Worm (Caenorhabditis elegans) whole organism, mixed stage, embryonic: ENCODE measurements around the gene lin-23.
A peak's percentile ranks its signal among the peaks of the same experiment; 100 is the strongest.

ENCODE experiments used
- M03D4.4 ChIP-seq: sonication (generic microtip); optimal IDR thresholded peaks from 2 replicates; lab custom pipeline; 2017; ENCODE audit warnings: mild to moderate bottlenecking, missing genetic modification characterization, missing compliant biosample characterization
- bed-3 ChIP-seq: fragments of 200-800 bp; sonication (Bioruptor generic); optimal IDR thresholded peaks from 3 replicates; lab custom pipeline; 2018; ENCODE audit warnings: mild to moderate bottlenecking, missing genetic modification characterization, moderate library complexity, missing compliant biosample characterization
- blmp-1 ChIP-seq: fragments of 150-350 bp; optimal IDR thresholded peaks from 2 replicates; lab custom pipeline; 2014; ENCODE audit warnings: missing biosample characterization, missing genetic modification characterization
- ceh-39 ChIP-seq: fragments of 150-350 bp; optimal IDR thresholded peaks from 2 replicates; lab custom pipeline; 2014; ENCODE audit warnings: missing biosample characterization, missing genetic modification characterization
- ceh-43 ChIP-seq: fragments of 200-800 bp; sonication (Bioruptor generic); optimal IDR thresholded peaks from 2 replicates; lab custom pipeline; 2018; ENCODE audit warnings: mild to moderate bottlenecking, missing genetic modification characterization, moderate library complexity, missing compliant biosample characterization
- ceh-83 ChIP-seq: fragments of 200-800 bp; sonication (Bioruptor generic); optimal IDR thresholded peaks from 2 replicates; lab custom pipeline; 2018; ENCODE audit warnings: mild to moderate bottlenecking, missing genetic modification characterization, missing compliant biosample characterization
- ces-1 ChIP-seq: fragments of 150-350 bp; optimal IDR thresholded peaks from 2 replicates; lab custom pipeline; 2014; ENCODE audit warnings: missing biosample characterization, missing genetic modification reagents, missing genetic modification characterization
- cnd-1 ChIP-seq: fragments of 200-800 bp; sonication (Bioruptor generic); optimal IDR thresholded peaks from 2 replicates; lab custom pipeline; 2018; ENCODE audit warnings: mild to moderate bottlenecking, missing genetic modification characterization, missing compliant biosample characterization
- elt-1 ChIP-seq: sonication (generic microtip); optimal IDR thresholded peaks from 2 replicates; lab custom pipeline; 2017; ENCODE audit warnings: missing genetic modification characterization, mild to moderate bottlenecking, missing compliant biosample characterization, antibody characterized with exemption, moderate library complexity, borderline replicate concordance; ENCODE audit not compliant: insufficient read depth
- elt-3 ChIP-seq: fragments of 150-350 bp; optimal IDR thresholded peaks from 2 replicates; lab custom pipeline; 2014; ENCODE audit warnings: missing biosample characterization, missing genetic modification characterization
- ham-2 ChIP-seq: fragments of 200-800 bp; sonication (Bioruptor generic); optimal IDR thresholded peaks from 2 replicates; lab custom pipeline; 2018; ENCODE audit warnings: mild to moderate bottlenecking, missing genetic modification characterization, missing compliant biosample characterization
- hlh-1 ChIP-seq: fragments of 150-350 bp; optimal IDR thresholded peaks from 2 replicates; lab custom pipeline; 2014; ENCODE audit warnings: missing biosample characterization, missing genetic modification reagents, missing genetic modification characterization
- lin-13 ChIP-seq: fragments of 150-350 bp; optimal IDR thresholded peaks from 2 replicates; lab custom pipeline; 2014; ENCODE audit warnings: missing biosample characterization, missing genetic modification characterization
- lin-32 ChIP-seq: fragments of 200-800 bp; sonication (Bioruptor generic); optimal IDR thresholded peaks from 2 replicates; lab custom pipeline; 2018; ENCODE audit warnings: mild to moderate bottlenecking, missing genetic modification characterization, missing compliant biosample characterization
- lsy-2 ChIP-seq: fragments of 150-350 bp; optimal IDR thresholded peaks from 2 replicates; lab custom pipeline; 2014; ENCODE audit warnings: missing biosample characterization, missing genetic modification characterization
- mab-5 ChIP-seq: fragments of 150-350 bp; optimal IDR thresholded peaks from 2 replicates; lab custom pipeline; 2014; ENCODE audit warnings: missing biosample characterization, missing genetic modification characterization
- mep-1 ChIP-seq: fragments of 150-350 bp; optimal IDR thresholded peaks from 2 replicates; lab custom pipeline; 2017; ENCODE audit warnings: missing biosample characterization, missing genetic modification reagents, missing genetic modification characterization, inconsistent platforms
- mls-2 ChIP-seq: sonication (generic microtip); optimal IDR thresholded peaks from 2 replicates; lab custom pipeline; 2016; ENCODE audit warnings: mild to moderate bottlenecking, missing genetic modification characterization, moderate library complexity, missing compliant biosample characterization
- nhr-12 ChIP-seq: fragments of 150-350 bp; optimal IDR thresholded peaks from 2 replicates; lab custom pipeline; 2014; ENCODE audit warnings: missing biosample characterization, missing genetic modification characterization
- nhr-2 ChIP-seq: fragments of 150-350 bp; optimal IDR thresholded peaks from 2 replicates; lab custom pipeline; 2014; ENCODE audit warnings: missing biosample characterization, missing genetic modification characterization
- nhr-237 ChIP-seq: fragments of 150-350 bp; optimal IDR thresholded peaks from 2 replicates; lab custom pipeline; 2014; ENCODE audit warnings: missing biosample characterization, missing genetic modification characterization
- nhr-28 ChIP-seq: fragments of 150-350 bp; optimal IDR thresholded peaks from 2 replicates; lab custom pipeline; 2014; ENCODE audit warnings: missing biosample characterization, missing genetic modification characterization
- nhr-76 ChIP-seq: sonication (generic microtip); optimal IDR thresholded peaks from 2 replicates; lab custom pipeline; 2017; ENCODE audit warnings: missing biosample characterization, missing genetic modification characterization
- pha-4 ChIP-seq: fragments of 150-350 bp; optimal IDR thresholded peaks from 2 replicates; lab custom pipeline; 2018; ENCODE audit warnings: missing biosample characterization, missing genetic modification reagents, missing genetic modification characterization
- sem-2 ChIP-seq: fragments of 200-800 bp; sonication (Bioruptor generic); optimal IDR thresholded peaks from 2 replicates; lab custom pipeline; 2018; ENCODE audit warnings: mild to moderate bottlenecking, missing genetic modification characterization, missing compliant biosample characterization
- snpc-4 ChIP-seq: fragments of 150-350 bp; optimal IDR thresholded peaks from 2 replicates; lab custom pipeline; 2014; ENCODE audit warnings: missing biosample characterization, missing genetic modification characterization
- sptf-1 ChIP-seq: sonication (generic microtip); optimal IDR thresholded peaks from 2 replicates; lab custom pipeline; 2017; ENCODE audit warnings: mild to moderate bottlenecking, missing genetic modification characterization, moderate library complexity, missing compliant biosample characterization
- tbx-8 ChIP-seq: fragments of 200-800 bp; sonication (Bioruptor generic); optimal IDR thresholded peaks from 2 replicates; lab custom pipeline; 2018; ENCODE audit warnings: mild to moderate bottlenecking, missing genetic modification characterization, moderate library complexity, missing compliant biosample characterization
- unc-120 ChIP-seq: sonication (generic microtip); optimal IDR thresholded peaks from 2 replicates; lab custom pipeline; 2017; ENCODE audit warnings: missing genetic modification characterization, missing compliant biosample characterization; ENCODE audit not compliant: poor library complexity, severe bottlenecking
- unc-39 ChIP-seq: fragments of 150-350 bp; optimal IDR thresholded peaks from 2 replicates; lab custom pipeline; 2014; ENCODE audit warnings: missing biosample characterization, missing genetic modification characterization
- unc-62 ChIP-seq: fragments of 150-350 bp; optimal IDR thresholded peaks from 2 replicates; lab custom pipeline; 2014; ENCODE audit warnings: missing biosample characterization, missing genetic modification reagents, missing genetic modification characterization
- zip-8 ChIP-seq: fragments of 150-350 bp; optimal IDR thresholded peaks from 2 replicates; lab custom pipeline; 2014; ENCODE audit warnings: missing biosample characterization, missing genetic modification characterization
- ztf-11 ChIP-seq: fragments of 150-350 bp; optimal IDR thresholded peaks from 2 replicates; lab custom pipeline; 2014; ENCODE audit warnings: missing biosample characterization, missing genetic modification characterization

lin-23 gene

DNA sequence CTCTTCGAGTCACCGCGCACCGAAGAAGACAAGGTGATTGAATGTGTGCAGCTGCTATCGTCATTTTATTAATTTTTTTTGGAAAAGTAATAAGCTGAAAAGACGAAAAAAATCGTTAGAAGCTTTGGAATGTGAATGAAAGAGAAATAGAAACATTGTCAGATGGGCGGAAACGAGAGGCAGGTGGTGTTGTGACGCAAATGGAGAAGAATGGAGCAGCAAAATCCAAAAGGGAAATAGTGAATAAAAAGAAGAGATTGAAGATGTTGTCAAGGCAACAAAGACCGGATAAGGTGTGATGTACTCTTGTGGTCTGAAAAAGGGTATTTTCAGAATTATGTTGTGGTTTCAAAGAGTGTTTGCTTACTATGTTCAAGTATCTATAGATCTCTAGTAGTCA is 28.6 kb upstream of the lin-23 start:
- no peak for TF ChIP-seq blmp-1 (tag; lab: Kevin White, UChicago)
- no peak for TF ChIP-seq ham-2 (GFP tag; lab: Kevin White, UChicago)
- no peak for TF ChIP-seq sptf-1 (tag; lab: Kevin White, UChicago)
- no peak for TF ChIP-seq mab-5
- TF ChIP-seq elt-1 (tag; lab: Kevin White, UChicago) = no peak
- TF ChIP-seq elt-3 (tag; lab: Kevin White, UChicago) = no peak
- TF ChIP-seq M03D4.4 = no peak

DNA sequence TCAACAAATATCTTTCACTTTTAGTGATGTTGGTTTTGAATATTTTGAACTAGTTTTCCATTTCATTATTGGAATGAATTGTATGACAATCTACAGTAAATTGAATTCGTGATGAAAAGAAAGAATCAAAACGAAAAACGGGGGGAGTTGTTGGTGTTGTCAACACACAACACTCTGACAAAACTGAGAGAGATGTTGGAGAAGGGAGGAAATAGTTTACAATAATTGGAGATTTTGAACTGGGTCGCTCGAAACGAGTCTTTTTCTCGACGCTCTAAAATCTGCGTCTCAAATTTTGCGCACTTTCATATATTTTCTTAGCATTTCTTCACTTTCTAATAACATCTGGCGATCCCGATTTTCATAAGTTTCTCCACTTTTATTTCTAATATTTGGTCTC is 27.2 kb upstream of the lin-23 start, which contains the start of gene txt-18:
Gene txt-18 (plus strand): TSS at position 180 of the 400 bp plus-strand sequence.
- TF ChIP-seq ces-1 = no peak
- TF ChIP-seq nhr-237 (tag; lab: Kevin White, UChicago) = peak; percentile 42

DNA sequence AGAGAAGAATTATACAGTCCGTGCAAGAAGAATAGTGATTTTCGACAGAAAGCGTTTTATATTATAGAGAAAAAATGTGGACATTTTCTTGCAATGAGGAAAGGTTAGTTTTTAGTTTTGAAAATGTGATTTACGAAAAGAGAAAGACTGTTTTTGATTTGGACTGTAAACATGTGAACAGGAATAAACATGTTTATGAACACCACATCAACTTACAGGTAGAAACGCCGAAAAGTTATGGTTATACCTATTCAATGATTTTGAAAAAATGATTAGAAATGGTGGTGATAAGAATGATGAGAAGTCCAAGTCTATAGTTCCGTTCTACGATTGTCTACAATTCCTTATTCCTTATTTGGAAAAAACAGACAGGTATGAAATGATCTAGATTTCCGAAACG is 26.6 kb upstream of the lin-23 start:
- TF ChIP-seq ztf-11 = no peak
- TF ChIP-seq ham-2 (GFP tag; lab: Kevin White, UChicago) = no peak
- TF ChIP-seq ceh-43 (GFP tag; lab: Kevin White, UChicago) = no peak
- no peak for TF ChIP-seq ceh-83 (GFP tag; lab: Kevin White, UChicago)

DNA sequence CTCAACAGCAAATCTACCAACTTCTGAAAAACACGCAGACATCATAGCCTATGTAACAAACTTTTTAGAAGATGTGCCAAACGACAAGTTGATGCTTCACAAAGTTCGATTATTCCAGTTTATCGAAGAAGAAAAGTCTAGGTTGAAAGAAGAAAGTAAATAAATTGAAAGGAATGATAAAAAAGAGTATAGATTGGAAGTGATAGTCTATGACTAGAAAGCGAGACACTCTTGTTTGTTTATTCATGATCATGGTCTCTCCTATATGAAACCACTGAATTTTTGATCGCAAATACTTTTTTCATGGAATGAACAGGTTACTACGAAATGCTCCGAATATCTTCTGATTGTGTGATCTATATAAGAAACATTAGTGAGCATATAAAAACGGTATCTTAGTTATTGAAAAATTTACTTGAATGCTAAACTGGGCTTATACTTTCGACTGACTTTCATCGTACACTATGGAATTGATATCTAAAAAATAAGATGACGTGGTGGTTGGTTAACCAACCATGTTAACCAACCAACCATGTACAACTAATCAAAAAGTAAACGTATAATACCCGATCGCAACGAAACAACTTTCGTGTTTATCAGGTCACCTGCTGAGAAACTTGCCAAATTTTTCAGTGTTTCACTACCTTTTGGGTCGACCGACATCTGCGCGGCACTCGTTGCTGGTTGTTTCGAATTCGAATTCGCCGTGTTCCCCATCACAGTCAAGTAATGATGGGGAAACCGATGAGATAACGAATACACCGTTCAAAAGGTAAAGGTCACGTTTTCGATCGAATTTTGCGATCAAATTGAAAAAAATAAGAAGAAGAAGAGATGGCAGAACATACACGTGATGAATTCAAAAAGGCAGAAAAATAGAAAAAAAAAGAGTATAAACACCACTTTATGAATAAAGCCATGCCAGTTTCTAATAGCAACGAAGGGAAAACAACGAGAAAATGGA is 25.6 kb upstream of the lin-23 start, which contains the start of gene C32D5.8:
Gene C32D5.8 (minus strand): TSS at position 770 of the 964 bp plus-strand sequence.
- no peak for TF ChIP-seq unc-120 (tag; lab: Kevin White, UChicago)
- no peak for TF ChIP-seq sptf-1 (tag; lab: Kevin White, UChicago)
- no peak for TF ChIP-seq ces-1
- no peak for TF ChIP-seq zip-8
- TF ChIP-seq mab-5 = no peak
- TF ChIP-seq, all 35 proteins: peak for 0

DNA sequence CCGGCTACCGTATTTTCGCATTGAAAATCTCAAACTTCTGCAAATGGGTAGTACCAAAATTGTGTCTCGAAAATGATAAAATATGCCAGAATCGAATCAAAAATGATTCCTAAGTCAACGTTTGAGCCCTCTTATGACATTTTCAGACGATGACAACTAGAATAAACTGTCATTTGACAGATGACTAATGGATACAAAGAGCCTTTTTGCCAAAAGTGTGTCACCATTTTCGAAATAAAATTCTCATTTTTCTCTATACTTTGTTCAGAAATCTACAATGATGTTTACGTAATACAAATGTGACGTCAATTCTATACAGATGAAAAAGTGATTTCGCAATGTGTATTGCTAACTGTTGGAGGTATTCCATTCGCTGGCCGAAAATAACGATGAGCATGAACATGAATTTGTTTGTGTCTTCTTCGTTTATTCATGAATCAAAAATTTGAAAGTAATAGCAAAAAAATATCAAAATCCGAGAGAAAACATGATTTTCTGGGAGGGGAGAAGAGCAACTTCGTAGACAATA is 24.5 kb upstream of the lin-23 start:
- no peak for TF ChIP-seq ham-2 (GFP tag; lab: Kevin White, UChicago)
- TF ChIP-seq ceh-83 (GFP tag; lab: Kevin White, UChicago) = peak; percentile 67
- TF ChIP-seq lin-13 (tag; lab: Kevin White, UChicago) = no peak
- no peak for TF ChIP-seq unc-62 (GFP tag; lab: Kevin White, UChicago)
- no peak for TF ChIP-seq elt-3 (tag; lab: Kevin White, UChicago)
- no peak for TF ChIP-seq nhr-28 (tag; lab: Kevin White, UChicago)
- TF ChIP-seq lsy-2 (tag; lab: Kevin White, UChicago) = no peak
- TF ChIP-seq pha-4 (tag; lab: Kevin White, UChicago) = no peak
- no peak for TF ChIP-seq unc-39 (tag; lab: Kevin White, UChicago)
- TF ChIP-seq cnd-1 (tag; lab: Kevin White, UChicago) = peak; percentile 5
- TF ChIP-seq zip-8 = no peak
- no peak for TF ChIP-seq sem-2 (GFP tag; lab: Kevin White, UChicago)
- no peak for TF ChIP-seq sptf-1 (tag; lab: Kevin White, UChicago)
- TF ChIP-seq mls-2 (tag; lab: Kevin White, UChicago) = no peak
- no peak for TF ChIP-seq bed-3 (GFP tag; lab: Kevin White, UChicago)
- TF ChIP-seq tbx-8 = peak; percentile 14
- no peak for TF ChIP-seq hlh-1
- TF ChIP-seq, all 35 proteins: peak for 3

DNA sequence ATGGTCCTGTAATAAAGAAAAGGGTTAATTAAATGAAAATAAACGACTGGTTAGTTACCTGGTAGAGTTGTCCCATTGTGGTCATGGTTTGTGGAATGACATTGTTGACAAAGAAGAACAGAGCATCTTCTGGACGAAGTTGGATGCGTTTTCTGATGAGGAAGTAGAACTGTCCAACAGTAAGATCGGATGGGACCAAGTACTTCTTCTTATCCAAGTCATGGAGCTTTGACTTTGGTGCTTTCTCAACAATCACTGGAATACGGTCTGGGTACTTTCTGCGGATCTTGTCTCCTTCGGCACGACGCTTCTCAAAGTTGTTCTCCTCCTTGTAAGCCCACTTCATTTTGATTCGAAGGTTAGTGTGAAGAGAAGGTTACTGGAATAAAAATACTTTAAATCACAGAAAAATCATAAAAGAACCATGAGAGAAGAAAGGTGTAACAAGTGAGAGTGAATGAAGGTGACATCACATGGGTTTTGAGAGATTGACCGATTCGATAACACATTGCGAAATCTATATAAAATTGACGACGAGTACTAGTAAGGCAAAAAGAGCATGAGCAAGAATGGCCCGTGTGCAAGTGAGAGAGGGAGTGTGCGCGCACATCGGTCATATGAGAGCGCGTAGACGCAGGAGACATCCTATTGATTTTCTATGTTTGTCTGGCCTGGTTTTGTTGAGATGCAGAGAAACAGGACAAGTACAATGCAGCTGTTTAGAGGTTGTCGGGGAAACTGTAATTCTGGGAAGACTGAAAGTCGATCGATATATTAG is 23.6 kb upstream of the lin-23 start, which contains the start of gene lgg-1:
Gene lgg-1 (minus strand): TSS at position 379 of the 778 bp plus-strand sequence.
- peak; percentile 47 for TF ChIP-seq lin-13 (tag; lab: Kevin White, UChicago)
- TF ChIP-seq ceh-39 (tag; lab: Kevin White, UChicago) = peak; percentile 18
- TF ChIP-seq pha-4 (tag; lab: Kevin White, UChicago) = peak; percentile 22
- TF ChIP-seq hlh-1 = no peak
- TF ChIP-seq nhr-2 (tag; lab: Kevin White, UChicago) = no peak
- peak; percentile 5 for TF ChIP-seq nhr-237 (tag; lab: Kevin White, UChicago)
- TF ChIP-seq ham-2 (GFP tag; lab: Kevin White, UChicago) = no peak
- no peak for TF ChIP-seq snpc-4
- TF ChIP-seq mep-1 (tag; lab: Kevin White, UChicago) = peak; percentile 34
- TF ChIP-seq lin-32 (GFP tag; lab: Kevin White, UChicago) = peak; percentile 44
- no peak for TF ChIP-seq ztf-11
- no peak for TF ChIP-seq zip-8
- TF ChIP-seq lsy-2 (tag; lab: Kevin White, UChicago) = no peak
- no peak for TF ChIP-seq unc-120 (tag; lab: Kevin White, UChicago)
- peak; percentile 73 for TF ChIP-seq elt-1 (tag; lab: Kevin White, UChicago)
- no peak for TF ChIP-seq unc-39 (tag; lab: Kevin White, UChicago)
- TF ChIP-seq sem-2 (GFP tag; lab: Kevin White, UChicago) = no peak
- no peak for TF ChIP-seq bed-3 (GFP tag; lab: Kevin White, UChicago)
- TF ChIP-seq nhr-12 (tag; lab: Kevin White, UChicago) = no peak
- peak; percentile 35 for TF ChIP-seq sptf-1 (tag; lab: Kevin White, UChicago)
- TF ChIP-seq mls-2 (tag; lab: Kevin White, UChicago) = no peak
- TF ChIP-seq nhr-76 = no peak
- TF ChIP-seq ces-1 = peak; percentile 31
- no peak for TF ChIP-seq cnd-1 (tag; lab: Kevin White, UChicago)
- TF ChIP-seq unc-62 (GFP tag; lab: Kevin White, UChicago) = no peak
- TF ChIP-seq, all 35 proteins: peak for 9
